Worm (Caenorhabditis elegans) whole organism, mixed stage, embryonic: Measurements from ENCODE around the gene his-71.

Source experiments
- bed-3 ChIP-seq: fragments of 200-800 bp; sonication (Bioruptor generic); optimal IDR thresholded peaks from 3 replicates; lab custom pipeline; 2018; ENCODE audit warnings: mild to moderate bottlenecking, missing genetic modification characterization, moderate library complexity, missing compliant biosample characterization
- elt-3 ChIP-seq: fragments of 150-350 bp; optimal IDR thresholded peaks from 2 replicates; lab custom pipeline; 2014; ENCODE audit warnings: missing biosample characterization, missing genetic modification characterization
- flh-1 ChIP-seq: fragments of 200-800 bp; sonication (Bioruptor generic); optimal IDR thresholded peaks from 2 replicates; lab custom pipeline; 2018; ENCODE audit warnings: mild to moderate bottlenecking, missing genetic modification characterization, moderate library complexity, missing compliant biosample characterization
- ham-2 ChIP-seq: fragments of 200-800 bp; sonication (Bioruptor generic); optimal IDR thresholded peaks from 2 replicates; lab custom pipeline; 2018; ENCODE audit warnings: mild to moderate bottlenecking, missing genetic modification characterization, missing compliant biosample characterization
- nhr-12 ChIP-seq: fragments of 150-350 bp; optimal IDR thresholded peaks from 2 replicates; lab custom pipeline; 2014; ENCODE audit warnings: missing biosample characterization, missing genetic modification characterization
- nhr-2 ChIP-seq: fragments of 150-350 bp; optimal IDR thresholded peaks from 2 replicates; lab custom pipeline; 2014; ENCODE audit warnings: missing biosample characterization, missing genetic modification characterization
- nhr-76 ChIP-seq: sonication (generic microtip); optimal IDR thresholded peaks from 2 replicates; lab custom pipeline; 2017; ENCODE audit warnings: missing biosample characterization, missing genetic modification characterization
- snpc-4 ChIP-seq: fragments of 150-350 bp; optimal IDR thresholded peaks from 2 replicates; lab custom pipeline; 2014; ENCODE audit warnings: missing biosample characterization, missing genetic modification characterization
- sptf-1 ChIP-seq: sonication (generic microtip); optimal IDR thresholded peaks from 2 replicates; lab custom pipeline; 2017; ENCODE audit warnings: mild to moderate bottlenecking, missing genetic modification characterization, moderate library complexity, missing compliant biosample characterization
- unc-39 ChIP-seq: fragments of 150-350 bp; optimal IDR thresholded peaks from 2 replicates; lab custom pipeline; 2014; ENCODE audit warnings: missing biosample characterization, missing genetic modification characterization
- ztf-11 ChIP-seq: fragments of 150-350 bp; optimal IDR thresholded peaks from 2 replicates; lab custom pipeline; 2014; ENCODE audit warnings: missing biosample characterization, missing genetic modification characterization

DNA sequence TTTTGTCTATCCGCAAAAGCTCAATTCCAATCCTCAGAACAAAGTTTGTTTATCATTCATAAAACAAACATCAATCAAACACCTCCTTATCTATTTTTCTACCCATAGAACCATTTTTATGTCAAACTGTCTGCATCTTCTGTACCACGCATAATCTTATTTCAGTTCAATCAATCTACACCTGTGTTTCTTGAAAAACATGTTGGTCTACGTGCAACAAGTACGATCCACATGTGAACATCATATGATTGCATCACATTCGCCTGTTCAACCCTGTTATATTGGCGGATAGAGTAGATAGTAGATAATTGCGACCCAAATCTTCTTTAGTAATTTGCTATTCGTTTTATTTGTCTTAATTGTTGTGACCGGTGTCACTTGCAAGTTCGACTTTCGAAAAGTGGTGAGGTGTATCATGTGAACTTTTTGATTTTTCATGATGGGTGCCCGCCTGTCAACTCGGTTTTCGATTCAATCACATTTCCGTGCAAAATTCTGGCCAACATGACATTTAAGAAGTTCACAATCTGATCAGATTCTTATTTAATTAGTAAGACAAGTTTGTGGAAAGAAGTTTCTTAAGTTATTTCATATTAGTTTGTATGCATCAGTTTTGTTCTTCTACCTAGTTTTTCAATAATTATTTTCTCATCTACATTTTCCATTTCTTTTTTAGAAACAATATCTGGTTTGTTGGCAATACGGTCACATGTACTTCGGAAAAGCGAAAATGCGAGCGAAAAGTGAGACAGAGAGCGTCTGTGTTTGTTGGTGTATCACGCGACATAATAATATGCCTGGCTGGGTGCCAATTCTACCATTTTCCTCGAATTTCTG, 29.4 kb downstream of the his-71 start:
- no peak for TF ChIP-seq nhr-2 (tag; lab: Kevin White, UChicago)
- no peak for TF ChIP-seq snpc-4 (tag; lab: Kevin White, UChicago)
- TF ChIP-seq unc-39 (tag; lab: Kevin White, UChicago), result no peak
- no peak for TF ChIP-seq elt-3 (tag; lab: Kevin White, UChicago)
- no peak for TF ChIP-seq flh-1 (GFP tag; lab: Kevin White, UChicago)
- no peak for TF ChIP-seq nhr-76 (tag; lab: Kevin White, UChicago)
- no peak for TF ChIP-seq bed-3 (GFP tag; lab: Kevin White, UChicago)
- no peak for TF ChIP-seq ztf-11 (tag; lab: Kevin White, UChicago)
- no peak for TF ChIP-seq nhr-12 (tag; lab: Kevin White, UChicago)
- TF ChIP-seq ham-2 (GFP tag; lab: Kevin White, UChicago), result no peak
- no peak for TF ChIP-seq sptf-1
